Worm (Caenorhabditis elegans) whole organism, L3 larva: ENCODE data around the gene ceh-31.

ENCODE experiments used
- ceh-82 ChIP-seq: fragments of 150-350 bp; optimal IDR thresholded peaks from 2 replicates; lab custom pipeline; 2014; ENCODE audit warnings: missing biosample characterization, missing genetic modification characterization
- egl-27 ChIP-seq: sonication (generic microtip); optimal IDR thresholded peaks from 4 replicates; lab custom pipeline; 2017; ENCODE audit warnings: missing biosample characterization, missing genetic modification reagents, missing genetic modification characterization
- nfya-1 ChIP-seq: sonication (generic microtip); optimal IDR thresholded peaks from 2 replicates; lab custom pipeline; 2017; ENCODE audit warnings: missing genetic modification characterization, mild to moderate bottlenecking, missing compliant biosample characterization, antibody characterized with exemption, moderate library complexity; ENCODE audit not compliant: insufficient read depth
- nhr-12 ChIP-seq: fragments of 150-350 bp; optimal IDR thresholded peaks from 2 replicates; lab custom pipeline; 2014; ENCODE audit warnings: missing biosample characterization, missing genetic modification characterization
- nhr-237 ChIP-seq: fragments of 150-350 bp; optimal IDR thresholded peaks from 2 replicates; lab custom pipeline; 2014; ENCODE audit warnings: missing biosample characterization, missing genetic modification characterization
- unc-39 ChIP-seq: sonication (generic microtip); optimal IDR thresholded peaks from 4 replicates; lab custom pipeline; 2017; ENCODE audit warnings: missing biosample characterization, missing genetic modification characterization

DNA sequence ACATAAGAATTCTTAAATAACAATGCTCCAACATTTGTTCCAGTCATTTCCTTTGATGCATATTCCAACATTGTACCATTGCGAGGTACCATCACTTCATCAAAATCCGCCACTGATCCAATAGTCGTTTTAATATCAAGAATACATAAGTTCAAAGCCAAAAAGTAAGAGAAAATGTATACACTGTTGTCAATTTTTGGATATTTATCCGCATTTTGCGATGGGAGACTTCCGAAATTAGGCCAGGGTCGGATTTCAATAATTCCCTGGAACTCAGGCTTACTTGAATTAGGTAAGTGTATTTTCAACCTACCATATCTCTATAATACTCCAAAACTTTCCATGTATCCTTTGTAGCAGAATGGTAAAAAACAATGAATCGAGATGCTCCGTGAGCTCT, 36.0 kb downstream of the ceh-31 start, which contains the start of gene M02F4.2:
- TF ChIP-seq nhr-237 (tag; lab: Kevin White, UChicago) (no peak), nfya-1 (tag; lab: Kevin White, UChicago) (no peak), egl-27 (tag; lab: Kevin White, UChicago) (no peak), nhr-12 (tag; lab: Kevin White, UChicago) (no peak), unc-39 (tag; lab: Kevin White, UChicago) (no peak), ceh-82 (tag; lab: Kevin White, UChicago) (no peak)
